Worm (Caenorhabditis elegans) whole organism, young adult: ENCODE results near the gene srlf-36.

ENCODE experiments used
- atf-7 ChIP-seq: sonication (generic microtip); optimal IDR thresholded peaks from 2 replicates; lab custom pipeline; 2017; ENCODE audit warnings: mild to moderate bottlenecking, missing genetic modification characterization, missing compliant biosample characterization
- ekl-4 ChIP-seq: fragments of 200-800 bp; sonication (Bioruptor generic); IDR thresholded peaks from 2 replicates; pipeline ENCODE4 v1.3.6; 2022; ENCODE audit warnings: missing genetic modification reagents, missing genetic modification characterization, missing compliant biosample characterization
- lin-26 ChIP-seq: fragments of 200-800 bp; sonication (Bioruptor generic); IDR thresholded peaks from 2 replicates; pipeline ENCODE4 v1.3.6; 2022; ENCODE audit warnings: missing genetic modification reagents, missing genetic modification characterization, missing compliant biosample characterization
- rcor-1 ChIP-seq: fragments of 200-800 bp; sonication (Bioruptor generic); IDR thresholded peaks from 2 replicates; pipeline ENCODE4 v1.3.6; 2022; ENCODE audit warnings: missing genetic modification reagents, missing genetic modification characterization, missing compliant biosample characterization

DNA sequence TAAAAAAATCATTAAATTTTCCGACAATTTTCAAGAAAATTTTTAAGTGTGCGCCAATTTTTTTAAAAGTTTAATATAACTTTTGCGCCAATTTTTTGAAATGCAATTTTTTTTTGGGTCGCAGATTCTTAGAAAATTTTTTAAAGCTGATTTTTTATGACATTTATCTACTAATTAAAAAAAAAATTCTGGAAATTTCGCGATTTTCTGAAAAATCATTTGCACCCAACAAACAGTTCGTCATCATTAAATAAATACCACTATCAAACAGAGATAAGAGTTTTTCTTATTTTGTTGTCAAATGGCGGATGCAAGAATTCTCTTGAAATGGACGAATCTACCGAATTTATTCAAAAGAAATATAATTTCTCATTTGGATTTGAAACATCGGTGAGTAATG lies 5.7 kb upstream of the srlf-36 start, which contains the start of gene F48G7.13:
- no peak for TF ChIP-seq lin-26 (GFP tag; lab: Robert Waterston, UW)
- TF ChIP-seq rcor-1 (GFP tag; lab: Robert Waterston, UW) = no peak
- no peak for TF ChIP-seq ekl-4
- TF ChIP-seq atf-7 (tag; lab: Kevin White, UChicago) = no peak
